Worm (Caenorhabditis elegans) whole organism, L3 larva: ENCODE results near the gene F17H10.2.
A peak's percentile ranks its signal among the peaks of the same experiment; 100 is the strongest.

Source experiments
- R02D3.7 ChIP-seq: fragments of 150-350 bp; optimal IDR thresholded peaks from 2 replicates; lab custom pipeline; 2014; ENCODE audit warnings: missing biosample characterization, missing genetic modification characterization
- ZK546.5 ChIP-seq: sonication (generic microtip); optimal IDR thresholded peaks from 2 replicates; lab custom pipeline; 2017; ENCODE audit warnings: missing biosample characterization, missing genetic modification characterization
- aly-2 ChIP-seq: fragments of 150-350 bp; optimal IDR thresholded peaks from 2 replicates; lab custom pipeline; 2014; ENCODE audit warnings: missing biosample characterization, missing genetic modification characterization
- ama-1 ChIP-seq: fragments of 150-350 bp; optimal IDR thresholded peaks from 2 replicates; lab custom pipeline; 2018
- ceh-82 ChIP-seq: fragments of 150-350 bp; optimal IDR thresholded peaks from 2 replicates; lab custom pipeline; 2014; ENCODE audit warnings: missing biosample characterization, missing genetic modification characterization
- ceh-9 ChIP-seq: sonication (generic microtip); optimal IDR thresholded peaks from 2 replicates; lab custom pipeline; 2018; ENCODE audit warnings: missing biosample characterization, missing genetic modification characterization
- daf-12 ChIP-seq: fragments of 150-350 bp; optimal IDR thresholded peaks from 2 replicates; lab custom pipeline; 2014; ENCODE audit warnings: missing biosample characterization, missing genetic modification reagents, missing genetic modification characterization
- egl-27 ChIP-seq: sonication (generic microtip); optimal IDR thresholded peaks from 4 replicates; lab custom pipeline; 2017; ENCODE audit warnings: missing biosample characterization, missing genetic modification reagents, missing genetic modification characterization
- egl-5 ChIP-seq: fragments of 150-350 bp; optimal IDR thresholded peaks from 2 replicates; lab custom pipeline; 2017; ENCODE audit warnings: missing biosample characterization, missing genetic modification reagents, missing genetic modification characterization, inconsistent platforms
- elt-1 ChIP-seq: fragments of 150-350 bp; optimal IDR thresholded peaks from 2 replicates; lab custom pipeline; 2014; ENCODE audit warnings: missing biosample characterization, missing genetic modification characterization
- elt-2 ChIP-seq: sonication (generic microtip); optimal IDR thresholded peaks from 2 replicates; lab custom pipeline; 2016; ENCODE audit warnings: missing genetic modification reagents, mild to moderate bottlenecking, missing genetic modification characterization, missing compliant biosample characterization
- elt-3 ChIP-seq, 3 experiments: fragments of 150-350 bp in 1 of 3; sonication (generic microtip) in 2 of 3; optimal IDR thresholded peaks; 2 replicates in 2 of 3; 4 replicates in 1 of 3; lab custom pipeline; 2014 to 2017; ENCODE audit warnings: missing biosample characterization in 3 of 3, missing genetic modification characterization in 3 of 3
- eor-1 ChIP-seq, 2 experiments: fragments of 150-350 bp; optimal IDR thresholded peaks; 2 replicates each; lab custom pipeline; 2014 to 2018; ENCODE audit warnings: missing biosample characterization in 2 of 2, missing genetic modification characterization in 2 of 2
- fkh-10 ChIP-seq: sonication (generic microtip); optimal IDR thresholded peaks from 2 replicates; lab custom pipeline; 2017; ENCODE audit warnings: missing biosample characterization, missing genetic modification reagents, missing genetic modification characterization
- fkh-2 ChIP-seq: fragments of 150-350 bp; optimal IDR thresholded peaks from 2 replicates; lab custom pipeline; 2014; ENCODE audit warnings: missing biosample characterization, missing genetic modification reagents, missing genetic modification characterization
- fos-1 ChIP-seq: fragments of 150-350 bp; optimal IDR thresholded peaks from 2 replicates; lab custom pipeline; 2014; ENCODE audit warnings: missing biosample characterization, missing genetic modification characterization
- hmg-11 ChIP-seq: sonication (generic microtip); optimal IDR thresholded peaks from 2 replicates; lab custom pipeline; 2016; ENCODE audit warnings: missing genetic modification characterization, missing compliant biosample characterization
- jun-1 ChIP-seq: fragments of 150-350 bp; optimal IDR thresholded peaks from 2 replicates; lab custom pipeline; 2014; ENCODE audit warnings: missing biosample characterization, missing genetic modification reagents, missing genetic modification characterization
- lin-15B ChIP-seq: fragments of 150-350 bp; optimal IDR thresholded peaks from 2 replicates; lab custom pipeline; 2014; ENCODE audit warnings: missing biosample characterization, missing genetic modification characterization
- lin-39 ChIP-seq: fragments of 150-350 bp; optimal IDR thresholded peaks from 2 replicates; lab custom pipeline; 2018; ENCODE audit warnings: missing biosample characterization, missing genetic modification reagents, missing genetic modification characterization
- lsy-12 ChIP-seq: sonication (generic microtip); optimal IDR thresholded peaks from 2 replicates; lab custom pipeline; 2016; ENCODE audit warnings: mild to moderate bottlenecking, missing genetic modification characterization, missing compliant biosample characterization
- mdl-1 ChIP-seq: fragments of 150-350 bp; optimal IDR thresholded peaks from 2 replicates; lab custom pipeline; 2014; ENCODE audit warnings: missing biosample characterization, missing genetic modification characterization
- nfya-1 ChIP-seq: sonication (generic microtip); optimal IDR thresholded peaks from 2 replicates; lab custom pipeline; 2017; ENCODE audit warnings: missing genetic modification characterization, mild to moderate bottlenecking, missing compliant biosample characterization, antibody characterized with exemption, moderate library complexity; ENCODE audit not compliant: insufficient read depth
- nhr-12 ChIP-seq: fragments of 150-350 bp; optimal IDR thresholded peaks from 2 replicates; lab custom pipeline; 2014; ENCODE audit warnings: missing biosample characterization, missing genetic modification characterization
- nhr-23 ChIP-seq: fragments of 150-350 bp; optimal IDR thresholded peaks from 2 replicates; lab custom pipeline; 2014; ENCODE audit warnings: missing biosample characterization, missing genetic modification reagents, missing genetic modification characterization
- nhr-237 ChIP-seq: fragments of 150-350 bp; optimal IDR thresholded peaks from 2 replicates; lab custom pipeline; 2014; ENCODE audit warnings: missing biosample characterization, missing genetic modification characterization
- nhr-25 ChIP-seq: sonication (generic microtip); optimal IDR thresholded peaks from 2 replicates; lab custom pipeline; 2017; ENCODE audit warnings: missing biosample characterization, missing genetic modification characterization
- nhr-28 ChIP-seq: fragments of 150-350 bp; optimal IDR thresholded peaks from 2 replicates; lab custom pipeline; 2014; ENCODE audit warnings: missing biosample characterization, missing genetic modification characterization
- nhr-43 ChIP-seq: sonication (generic microtip); optimal IDR thresholded peaks from 2 replicates; lab custom pipeline; 2016; ENCODE audit warnings: mild to moderate bottlenecking, missing genetic modification characterization, missing compliant biosample characterization; ENCODE audit not compliant: poor library complexity, severe bottlenecking
- nhr-67 ChIP-seq: fragments of 150-350 bp; optimal IDR thresholded peaks from 2 replicates; lab custom pipeline; 2014; ENCODE audit warnings: missing biosample characterization, missing genetic modification characterization
- nhr-77 ChIP-seq: fragments of 150-350 bp; optimal IDR thresholded peaks from 2 replicates; lab custom pipeline; 2014; ENCODE audit warnings: missing biosample characterization, missing genetic modification characterization
- pha-4 ChIP-seq: fragments of 150-350 bp; optimal IDR thresholded peaks from 2 replicates; lab custom pipeline; 2014; ENCODE audit warnings: missing biosample characterization, missing genetic modification reagents, missing genetic modification characterization
- sea-2 ChIP-seq: fragments of 150-350 bp; sonication (generic microtip); optimal IDR thresholded peaks from 4 replicates; lab custom pipeline; 2014; ENCODE audit warnings: missing biosample characterization, missing genetic modification reagents, missing genetic modification characterization
- snpc-4 ChIP-seq: fragments of 150-350 bp; optimal IDR thresholded peaks from 2 replicates; lab custom pipeline; 2014; ENCODE audit warnings: missing biosample characterization, missing genetic modification characterization
- tbx-2 ChIP-seq: sonication (generic microtip); optimal IDR thresholded peaks from 2 replicates; lab custom pipeline; 2016; ENCODE audit warnings: mild to moderate bottlenecking, missing genetic modification characterization, missing compliant biosample characterization
- unc-62 ChIP-seq: fragments of 150-350 bp; sonication (generic microtip); optimal IDR thresholded peaks from 4 replicates; lab custom pipeline; 2014; ENCODE audit warnings: missing biosample characterization, missing genetic modification reagents, missing genetic modification characterization
- zag-1 ChIP-seq: fragments of 150-350 bp; optimal IDR thresholded peaks from 2 replicates; lab custom pipeline; 2014; ENCODE audit warnings: missing biosample characterization, missing genetic modification characterization

F17H10.2 gene

ce11 chrX:13121104-13121503, 7.5 kb downstream of the F17H10.2 start:
- no peak for TF ChIP-seq nhr-237 (tag; lab: Kevin White, UChicago)
- peak; percentile 48 for TF ChIP-seq nhr-23 (tag; lab: Kevin White, UChicago)
- no peak for TF ChIP-seq nhr-67 (tag; lab: Kevin White, UChicago)
- peak; percentile 82 for TF ChIP-seq lsy-12
- no peak for TF ChIP-seq fkh-2
- TF ChIP-seq fkh-10: no peak
- TF ChIP-seq daf-12 (tag; lab: Kevin White, UChicago): no peak
- no peak for TF ChIP-seq lin-15B (tag; lab: Kevin White, UChicago)
- TF ChIP-seq nhr-43: peak; percentile 49
- peak; percentile 53 for TF ChIP-seq jun-1 (tag; lab: Kevin White, UChicago)
- TF ChIP-seq elt-1 (tag; lab: Kevin White, UChicago): no peak
- TF ChIP-seq elt-3 (tag; optimal IDR thresholded peaks at IDR 0.05; lab: Kevin White, UChicago): peak in 1 of 3 experiments; percentile 48
- no peak for TF ChIP-seq aly-2
- peak; percentile 69 for TF ChIP-seq lin-39 (tag; lab: Kevin White, UChicago)
- no peak for TF ChIP-seq nhr-77 (tag; lab: Kevin White, UChicago)
- TF ChIP-seq nhr-25 (tag; lab: Kevin White, UChicago): peak; percentile 65
- no peak for TF ChIP-seq ZK546.5 (tag; lab: Kevin White, UChicago)
- peak; percentile 65 for TF ChIP-seq elt-2
- TF ChIP-seq fos-1 (tag; lab: Kevin White, UChicago): no peak
- peak; percentile 53 for TF ChIP-seq ama-1
- TF ChIP-seq ceh-9: no peak
- TF ChIP-seq egl-27 (tag; lab: Kevin White, UChicago): no peak
- no peak for TF ChIP-seq unc-62 (GFP tag; lab: Kevin White, UChicago)
- TF ChIP-seq eor-1 (tag; optimal IDR thresholded peaks at IDR 0.05; lab: Kevin White, UChicago): no peak
- no peak for TF ChIP-seq mdl-1 (tag; lab: Kevin White, UChicago)
- peak; percentile 63 for TF ChIP-seq snpc-4
- TF ChIP-seq pha-4 (tag; lab: Kevin White, UChicago): peak; percentile 74
- TF ChIP-seq ceh-82 (tag; lab: Kevin White, UChicago): no peak
- peak; percentile 61 for TF ChIP-seq hmg-11 (tag; lab: Kevin White, UChicago)
- TF ChIP-seq tbx-2 (tag; lab: Kevin White, UChicago): peak; percentile 14
- TF ChIP-seq egl-5: no peak
- peak; percentile 62 for TF ChIP-seq nfya-1 (tag; lab: Kevin White, UChicago)
- TF ChIP-seq R02D3.7 (tag; lab: Kevin White, UChicago): no peak
- no peak for TF ChIP-seq sea-2 (GFP tag; lab: Kevin White, UChicago)

- no peak for TF ChIP-seq fkh-2
- no peak for TF ChIP-seq ama-1
- TF ChIP-seq jun-1 (tag; lab: Kevin White, UChicago): no peak
- no peak for TF ChIP-seq lin-15B (tag; lab: Kevin White, UChicago)
- no peak for TF ChIP-seq nhr-67 (tag; lab: Kevin White, UChicago)
- TF ChIP-seq lin-39 (tag; lab: Kevin White, UChicago): no peak
- TF ChIP-seq sea-2 (GFP tag; lab: Kevin White, UChicago): no peak
- no peak for TF ChIP-seq nhr-77 (tag; lab: Kevin White, UChicago)
- TF ChIP-seq zag-1 (tag; lab: Kevin White, UChicago): no peak
Measured at ce11 chrX:13122191-13122590, 8.6 kb downstream of the F17H10.2 start, which contains the start of gene snx-17. TSS of gene snx-17 (minus strand) at chrX:13122291.

ce11 chrX:13126420-13126819, 12.8 kb downstream of the F17H10.2 start, which contains the start of gene F17H10.4:
TSS of gene F17H10.4 (minus strand) at chrX:13126520.
- TF ChIP-seq aly-2 (no peak), elt-2 (no peak), ceh-82 (tag; lab: Kevin White, UChicago) (no peak), jun-1 (tag; lab: Kevin White, UChicago) (no peak), egl-27 (tag; lab: Kevin White, UChicago) (no peak), sea-2 (GFP tag; lab: Kevin White, UChicago) (no peak), tbx-2 (tag; lab: Kevin White, UChicago) (no peak), nhr-12 (no peak), nhr-28 (tag; lab: Kevin White, UChicago) (no peak), lsy-12 (no peak), fos-1 (tag; lab: Kevin White, UChicago) (no peak), ZK546.5 (tag; lab: Kevin White, UChicago) (no peak)
